Fruit fly (Drosophila melanogaster): ENCODE results near the gene CG12091.

CG12091 gene

dm6 chr3L:1548345-1548970 is 11.8 kb upstream of the CG12091 start:
- TF ChIP-seq az2 (GFP tag; optimal IDR thresholded peaks at IDR 0.05) = peak; percentile 40
- TF ChIP-seq rib (GFP tag; IDR thresholded peaks at IDR 0.05) = no peak
- TF ChIP-seq Hr51 (GFP tag; optimal IDR thresholded peaks at IDR 0.05) = peak in 1 of 2 experiments; percentile 82
- no peak for TF ChIP-seq btn (GFP tag; optimal IDR thresholded peaks at IDR 0.05)
- TF ChIP-seq CG18764 (GFP tag; optimal IDR thresholded peaks at IDR 0.05) = peak; percentile 22
- no peak for TF ChIP-seq ham (GFP tag; IDR thresholded peaks at IDR 0.05)
- TF ChIP-seq NfI (GFP tag; optimal IDR thresholded peaks at IDR 0.05) = peak; percentile 57
- TF ChIP-seq CG16863 (GFP tag; optimal IDR thresholded peaks at IDR 0.05) = peak; percentile 57
- TF ChIP-seq CG17829 (tag; optimal IDR thresholded peaks at IDR 0.05) = peak; percentile 44
- peak; percentile 35 for TF ChIP-seq CG10543 (GFP tag; optimal IDR thresholded peaks at IDR 0.05)
- peak; percentile 45; the same call in 1 of the 3 replicates for TF ChIP-seq tgo (GFP tag; IDR thresholded peaks at IDR 0.05)
- TF ChIP-seq CG13123 (GFP tag; optimal IDR thresholded peaks at IDR 0.05) = no peak
- no peak for TF ChIP-seq TFAM (GFP tag; optimal IDR thresholded peaks at IDR 0.05)
- TF ChIP-seq knrl (GFP tag; IDR thresholded peaks at IDR 0.05; ENCODE audit: partially characterized antibody) = no peak
- TF ChIP-seq tll (GFP tag; optimal IDR thresholded peaks at IDR 0.05) = no peak
- no peak for TF ChIP-seq psq (GFP tag; optimal IDR thresholded peaks at IDR 0.05)
- TF ChIP-seq Jarid2 (GFP tag; optimal IDR thresholded peaks at IDR 0.05) = no peak
- TF ChIP-seq wor (GFP tag; IDR thresholded peaks at IDR 0.05) = peak; percentile 26; the same call in 1 of the 2 replicates
- TF ChIP-seq sens (GFP tag) = peak; percentile 77
- no peak for TF ChIP-seq pros (GFP tag; optimal IDR thresholded peaks at IDR 0.05)
- peak; percentile 36; the same call in 1 of the 2 replicates for TF ChIP-seq Ptx1 (GFP tag; IDR thresholded peaks at IDR 0.05)
- peak; percentile 83 for TF ChIP-seq CG15269 (tag; optimal IDR thresholded peaks at IDR 0.05)
- TF ChIP-seq Bdp1 (GFP tag; optimal IDR thresholded peaks at IDR 0.05) = no peak
- no peak for TF ChIP-seq bowl (GFP tag; IDR thresholded peaks at IDR 0.05)
- TF ChIP-seq CG9437 (GFP tag; optimal IDR thresholded peaks at IDR 0.05) = peak; percentile 44
- TF ChIP-seq aop (GFP tag; IDR thresholded peaks at IDR 0.05) = no peak
- TF ChIP-seq run (tag; optimal IDR thresholded peaks at IDR 0.05) = no peak
- no peak for TF ChIP-seq fru (optimal IDR thresholded peaks at IDR 0.05)
- no peak for TF ChIP-seq NK7.1 (GFP tag; optimal IDR thresholded peaks at IDR 0.05)
- TF ChIP-seq phol (tag; optimal IDR thresholded peaks at IDR 0.05) = peak; percentile 52
- TF ChIP-seq ken (GFP tag; IDR thresholded peaks at IDR 0.05) = no peak
- no peak for TF ChIP-seq sna (GFP tag; IDR thresholded peaks at IDR 0.05; ENCODE audit: partially characterized antibody)
- TF ChIP-seq Gsc (GFP tag; IDR thresholded peaks at IDR 0.05) = no peak
- peak; percentile 7 for TF ChIP-seq Max (GFP tag; optimal IDR thresholded peaks at IDR 0.05)
- no peak for TF ChIP-seq CG33213 (GFP tag; optimal IDR thresholded peaks at IDR 0.05)
- TF ChIP-seq pb (GFP tag; optimal IDR thresholded peaks at IDR 0.05) = no peak
- TF ChIP-seq luna (GFP tag; optimal IDR thresholded peaks at IDR 0.05) = no peak
- TF ChIP-seq Neu2 (GFP tag; optimal IDR thresholded peaks at IDR 0.05; ENCODE audit: borderline replicate concordance) = no peak
- no peak for TF ChIP-seq chn (GFP tag; optimal IDR thresholded peaks at IDR 0.05)
- TF ChIP-seq Oli (tag; optimal IDR thresholded peaks at IDR 0.05) = peak; percentile 66
- TF ChIP-seq Doc3 (GFP tag; IDR thresholded peaks at IDR 0.05; ENCODE audit: partially characterized antibody) = no peak
- TF ChIP-seq CG10274 (GFP tag; optimal IDR thresholded peaks at IDR 0.05) = peak; percentile 38
- peak; percentile 33 for TF ChIP-seq cad (GFP tag; optimal IDR thresholded peaks at IDR 0.05)
- TF ChIP-seq Rfx (GFP tag; IDR thresholded peaks at IDR 0.05) = peak; percentile 54; the same call in 1 of the 2 replicates
- no peak for TF ChIP-seq nerfin-2 (GFP tag; IDR thresholded peaks at IDR 0.05; ENCODE audit: partially characterized antibody)
- peak; percentile 37 for TF ChIP-seq tin (GFP tag; optimal IDR thresholded peaks at IDR 0.05)
- no peak for TF ChIP-seq CG2202 (tag; optimal IDR thresholded peaks at IDR 0.05)
- no peak for TF ChIP-seq tup (GFP tag; optimal IDR thresholded peaks at IDR 0.05)
- no peak for TF ChIP-seq inv (GFP tag; IDR thresholded peaks at IDR 0.05; ENCODE audit: partially characterized antibody)
- TF ChIP-seq CG30431 (GFP tag; optimal IDR thresholded peaks at IDR 0.05) = no peak
